Worm (Caenorhabditis elegans): ENCODE data around the gene clec-156.

DNA sequence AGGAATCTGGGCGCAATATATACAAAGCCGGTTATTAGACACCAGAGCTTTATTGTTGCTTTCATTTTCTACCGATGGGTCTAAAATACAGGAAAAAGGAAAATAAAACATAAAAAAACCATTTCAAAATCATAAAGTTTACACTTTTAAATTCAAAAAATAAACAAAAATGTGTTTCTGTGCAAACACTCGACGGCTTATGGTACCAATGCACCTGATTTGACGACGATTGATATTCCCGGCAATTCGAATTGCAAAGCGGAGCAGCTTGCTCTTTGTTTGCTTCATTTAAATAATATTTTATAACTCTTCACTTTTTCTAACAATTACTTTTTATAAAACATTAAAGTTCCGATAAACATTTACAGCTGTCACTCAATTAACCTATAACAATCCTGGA, 8.1 kb upstream of the clec-156 start, which contains the start of gene F26A1.1:
- TF ChIP-seq ama-1 (optimal IDR thresholded peaks at IDR 0.05) (no peak), lin-13 (GFP tag; optimal IDR thresholded peaks at IDR 0.05) (no peak), unc-39 (tag; optimal IDR thresholded peaks at IDR 0.05) (no peak), nhr-10 (tag; optimal IDR thresholded peaks at IDR 0.05) (no peak), nhr-21 (tag; optimal IDR thresholded peaks at IDR 0.05) (no peak), egl-27 (tag; optimal IDR thresholded peaks at IDR 0.05) (no peak)
